Worm (Caenorhabditis elegans): ENCODE results near the gene M163.11.
A peak's percentile ranks its signal among the peaks of the same experiment; 100 is the strongest.
"Not testable (repeated sequence)": the region's sequence is repeated elsewhere in the genome, so short reads cannot be mapped to it uniquely, and the experiment has no call there.

The M163.11 gene

ce11 chrX:14520463-14520862, 41.3 kb downstream of the M163.11 start, which contains the start of gene D1025.1:
D1025.1 (plus strand) TSS chrX:14520763.
- TF ChIP-seq tlp-1 (tag; optimal IDR thresholded peaks at IDR 0.05) (no peak), elt-2 (tag; optimal IDR thresholded peaks at IDR 0.05) (no peak), snpc-4 (tag; optimal IDR thresholded peaks at IDR 0.05) (no peak), mab-9 (GFP tag; IDR thresholded peaks at IDR 0.05) (no peak), pag-3 (tag; optimal IDR thresholded peaks at IDR 0.05; ENCODE audit: borderline replicate concordance, insufficient read depth) (no peak), lin-39 (tag; optimal IDR thresholded peaks at IDR 0.05) (no peak), lin-13 (GFP tag; optimal IDR thresholded peaks at IDR 0.05) (no peak), lin-14 (GFP tag; optimal IDR thresholded peaks at IDR 0.05) (no peak), unc-30 (tag; optimal IDR thresholded peaks at IDR 0.05) (no peak), efl-1 (optimal IDR thresholded peaks at IDR 0.05) (no peak), efl-1 (GFP tag; optimal IDR thresholded peaks at IDR 0.05 in 1 of 2) (no peak), swsn-7 (tag; optimal IDR thresholded peaks at IDR 0.05) (no peak), ets-5 (GFP tag; IDR thresholded peaks at IDR 0.05) (no peak), nhr-71 (tag; optimal IDR thresholded peaks at IDR 0.05) (no peak), dsc-1 (tag; optimal IDR thresholded peaks at IDR 0.05) (no peak), irx-1 (tag; optimal IDR thresholded peaks at IDR 0.05) (no peak), ztf-4 (tag; optimal IDR thresholded peaks at IDR 0.05) (no peak)

- no peak for TF ChIP-seq ets-5 (GFP tag; IDR thresholded peaks at IDR 0.05)
- TF ChIP-seq mab-9 (GFP tag; IDR thresholded peaks at IDR 0.05) = no peak
- TF ChIP-seq ama-1 (optimal IDR thresholded peaks at IDR 0.05) = no peak
- no peak for TF ChIP-seq ztf-4 (tag; optimal IDR thresholded peaks at IDR 0.05)
- TF ChIP-seq C04F5.9 (tag; optimal IDR thresholded peaks at IDR 0.05) = no peak
- TF ChIP-seq fkh-4 (tag; optimal IDR thresholded peaks at IDR 0.05; ENCODE audit: borderline replicate concordance) = no peak
- no peak for TF ChIP-seq sptf-1 (tag; optimal IDR thresholded peaks at IDR 0.05)
- TF ChIP-seq dpl-1 (GFP tag; optimal IDR thresholded peaks at IDR 0.05) = no peak
- no peak for TF ChIP-seq nhr-19 (GFP tag; conservative IDR thresholded peaks at IDR 0.05)
- TF ChIP-seq isw-1 (GFP tag; IDR thresholded peaks at IDR 0.05) = no peak
- no peak for TF ChIP-seq sox-4 (tag; optimal IDR thresholded peaks at IDR 0.05)
- TF ChIP-seq fkh-10 (GFP tag; optimal IDR thresholded peaks at IDR 0.05) = no peak
- TF ChIP-seq efl-1 (optimal IDR thresholded peaks at IDR 0.05) = no peak
- no peak for TF ChIP-seq efl-1 (GFP tag; optimal IDR thresholded peaks at IDR 0.05 in 1 of 2)
- no peak for TF ChIP-seq fos-1 (tag; optimal IDR thresholded peaks at IDR 0.05)
Observed at ce11 chrX:14523275-14523674, 44.1 kb downstream of the M163.11 start, which contains the start of gene nspc-16. nspc-16 (plus strand) TSS chrX:14523575.

- TF ChIP-seq nhr-76 (tag; optimal IDR thresholded peaks at IDR 0.05); alr-1 (tag; optimal IDR thresholded peaks at IDR 0.05; ENCODE audit: borderline replicate concordance); unc-62 (GFP tag; optimal IDR thresholded peaks at IDR 0.05): not testable (repeated sequence)
Observed at ce11 chrX:14525081-14525324, 45.8 kb downstream of the M163.11 start, which contains the start of gene nspc-17. nspc-17 (minus strand) TSS chrX:14525181.

- TF ChIP-seq nhr-12 (tag; optimal IDR thresholded peaks at IDR 0.05) = peak; percentile 83
- TF ChIP-seq unc-98 (GFP tag; IDR thresholded peaks at IDR 0.05) = peak; percentile 93
- TF ChIP-seq pag-3 (tag; optimal IDR thresholded peaks at IDR 0.05; ENCODE audit: borderline replicate concordance, insufficient read depth) = peak; percentile 60
- TF ChIP-seq nhr-90 (tag; optimal IDR thresholded peaks at IDR 0.05; ENCODE audit: poor library complexity) = peak; percentile 100
- peak; percentile 99 for TF ChIP-seq skn-1 (tag; optimal IDR thresholded peaks at IDR 0.05)
- TF ChIP-seq nhr-77 (tag; optimal IDR thresholded peaks at IDR 0.05) = peak; percentile 99
- TF ChIP-seq nhr-19 (GFP tag; conservative IDR thresholded peaks at IDR 0.05) = peak; percentile 98
- TF ChIP-seq pqm-1 (tag; optimal IDR thresholded peaks at IDR 0.05) = peak; percentile 98
- peak; percentile 99 for TF ChIP-seq lin-14 (GFP tag; optimal IDR thresholded peaks at IDR 0.05)
- peak; percentile 94 for TF ChIP-seq pax-3 (tag; optimal IDR thresholded peaks at IDR 0.05)
- TF ChIP-seq zip-4 (GFP tag; optimal IDR thresholded peaks at IDR 0.05) = peak; percentile 97
- TF ChIP-seq xbp-1 (tag; optimal IDR thresholded peaks at IDR 0.05) = peak; percentile 96
- peak; percentile 99 for TF ChIP-seq swsn-7 (tag; optimal IDR thresholded peaks at IDR 0.05)
- peak; percentile 100 for TF ChIP-seq nhr-47 (tag; optimal IDR thresholded peaks at IDR 0.05)
- TF ChIP-seq ztf-11 (tag; optimal IDR thresholded peaks at IDR 0.05) = peak; percentile 86 to 98
- TF ChIP-seq tbx-2 (tag; optimal IDR thresholded peaks at IDR 0.05) = peak; percentile 99
- TF ChIP-seq isw-1 (GFP tag; IDR thresholded peaks at IDR 0.05) = peak; percentile 92
- peak; percentile 90 for TF ChIP-seq unc-30 (tag; optimal IDR thresholded peaks at IDR 0.05)
- TF ChIP-seq elt-2 (tag; optimal IDR thresholded peaks at IDR 0.05) = peak; percentile 89
- TF ChIP-seq mef-2 (tag; optimal IDR thresholded peaks at IDR 0.05) = peak; percentile 90
- peak; percentile 100 for TF ChIP-seq mep-1 (tag; optimal IDR thresholded peaks at IDR 0.05)
- TF ChIP-seq zag-1 (tag; optimal IDR thresholded peaks at IDR 0.05) = peak; percentile 98
Observed at ce11 chrX:14525325-14526305, 46.4 kb downstream of the M163.11 start.
